Worm (Caenorhabditis elegans): ENCODE results near the gene srm-6.
A peak's percentile ranks its signal among the peaks of the same experiment; 100 is the strongest.
"Not testable (repeated sequence)": the region's sequence is repeated elsewhere in the genome, so short reads cannot be mapped to it uniquely, and the experiment has no call there.

srm-6 gene

DNA sequence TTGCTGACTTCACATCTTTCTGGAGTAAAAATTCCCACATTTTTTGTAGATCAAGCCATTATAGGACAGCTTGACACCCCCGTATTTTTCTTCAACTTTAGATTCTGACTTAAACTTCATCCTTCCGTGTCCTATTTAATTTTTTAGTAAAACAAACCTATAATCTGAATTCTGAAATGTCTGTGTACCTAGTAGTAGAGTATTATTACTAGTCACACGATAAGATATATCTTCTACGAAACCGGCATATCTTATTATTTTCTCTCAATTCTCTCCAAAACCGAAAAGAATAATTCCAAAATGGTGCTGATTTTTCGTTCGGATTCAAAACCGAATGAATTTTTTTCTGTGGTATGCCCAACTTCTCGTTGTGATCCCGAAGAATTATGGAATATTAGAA, 42.4 kb upstream of the srm-6 start, which contains the start of gene F14D7.9:
Gene F14D7.9 (plus strand): TSS at position 301 of the 400 bp plus-strand sequence.
- TF ChIP-seq odd-2 (tag; optimal IDR thresholded peaks at IDR 0.05): no peak
- TF ChIP-seq C38D4.7 (GFP tag; optimal IDR thresholded peaks at IDR 0.05): no peak
- no peak for TF ChIP-seq ceh-31 (tag; optimal IDR thresholded peaks at IDR 0.05)
- no peak for TF ChIP-seq ceh-30 (tag; optimal IDR thresholded peaks at IDR 0.05)
- TF ChIP-seq pha-2 (tag; optimal IDR thresholded peaks at IDR 0.05): no peak
- no peak for TF ChIP-seq pqm-1 (tag; optimal IDR thresholded peaks at IDR 0.05)
- TF ChIP-seq pat-9 (tag; optimal IDR thresholded peaks at IDR 0.05): no peak
- TF ChIP-seq madf-2 (tag; optimal IDR thresholded peaks at IDR 0.05): no peak
- TF ChIP-seq gmeb-2 (tag; optimal IDR thresholded peaks at IDR 0.05): no peak

DNA sequence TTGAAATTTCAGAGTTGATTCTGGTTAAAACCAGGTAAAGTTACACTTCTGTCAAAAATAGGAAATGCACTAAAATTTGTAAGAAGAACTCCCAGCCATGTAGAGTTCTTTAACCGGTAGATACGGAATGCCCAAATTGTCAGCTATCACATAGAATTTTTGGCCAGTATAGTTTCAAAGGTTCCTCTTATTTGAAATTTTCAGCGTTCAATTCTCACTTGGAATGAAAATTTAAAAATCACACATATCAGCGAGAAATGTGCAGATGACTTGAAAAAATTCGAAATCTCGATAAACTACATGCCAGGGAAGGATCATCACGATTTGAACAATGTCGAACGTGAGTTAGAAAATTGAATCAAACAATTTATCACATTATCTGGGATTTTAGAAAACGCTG, 40.3 kb upstream of the srm-6 start, which contains the start of gene F14D7.3:
Gene F14D7.3 (plus strand): TSS at position 301 of the 400 bp plus-strand sequence.
- TF ChIP-seq unc-55 (GFP tag; optimal IDR thresholded peaks at IDR 0.05): no peak
- no peak for TF ChIP-seq fkh-6 (tag; optimal IDR thresholded peaks at IDR 0.05)

DNA sequence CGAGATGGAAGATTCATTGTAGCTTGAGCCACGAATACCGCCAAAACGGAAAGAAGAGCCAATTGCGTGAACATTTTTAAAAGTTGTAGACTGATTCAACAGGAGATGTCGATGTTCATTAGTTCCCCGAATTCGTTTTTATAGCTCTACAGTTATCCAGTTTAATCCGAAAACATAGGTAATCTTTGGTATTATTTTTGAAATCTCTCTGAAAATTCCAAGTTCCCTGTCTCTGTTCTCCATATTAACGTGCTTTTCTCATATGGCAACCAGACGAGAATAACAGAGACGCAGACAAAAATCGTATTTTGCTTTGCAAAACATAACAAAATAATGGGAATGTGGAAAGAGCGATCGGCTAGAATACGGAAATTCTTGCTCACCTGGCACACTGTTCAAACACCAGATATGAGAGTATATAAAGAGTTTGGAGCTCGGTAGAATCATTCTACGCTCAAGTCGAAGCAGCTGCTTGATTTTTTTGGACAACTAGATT, 37.1 kb upstream of the srm-6 start, which contains the start of the genes spig-3 and F14D7.12:
Gene spig-3 (minus strand): TSS at position 101 of the 496 bp plus-strand sequence.
Gene F14D7.12 (plus strand): TSS at position 446 of the 496 bp plus-strand sequence.
- TF ChIP-seq unc-3 (GFP tag; conservative IDR thresholded peaks at IDR 0.05): no peak
- no peak for TF ChIP-seq unc-3 (tag; optimal IDR thresholded peaks at IDR 0.05)
- TF ChIP-seq pag-3 (tag; optimal IDR thresholded peaks at IDR 0.05; ENCODE audit: borderline replicate concordance): no peak
- TF ChIP-seq elt-2 (tag; optimal IDR thresholded peaks at IDR 0.05): no peak
- no peak for TF ChIP-seq syd-9 (tag; optimal IDR thresholded peaks at IDR 0.05)
- TF ChIP-seq sox-2 (GFP tag; IDR thresholded peaks at IDR 0.05): no peak
- TF ChIP-seq hlh-15 (tag; optimal IDR thresholded peaks at IDR 0.05): no peak
- no peak for TF ChIP-seq dve-1 (tag; optimal IDR thresholded peaks at IDR 0.05)
- no peak for TF ChIP-seq fkh-6 (tag; optimal IDR thresholded peaks at IDR 0.05)
- no peak for TF ChIP-seq tbx-2 (tag; optimal IDR thresholded peaks at IDR 0.05)
- TF ChIP-seq npax-4 (tag; optimal IDR thresholded peaks at IDR 0.05): no peak
- no peak for TF ChIP-seq nhr-232 (tag; optimal IDR thresholded peaks at IDR 0.05)
- no peak for TF ChIP-seq ama-1 (optimal IDR thresholded peaks at IDR 0.05)

DNA sequence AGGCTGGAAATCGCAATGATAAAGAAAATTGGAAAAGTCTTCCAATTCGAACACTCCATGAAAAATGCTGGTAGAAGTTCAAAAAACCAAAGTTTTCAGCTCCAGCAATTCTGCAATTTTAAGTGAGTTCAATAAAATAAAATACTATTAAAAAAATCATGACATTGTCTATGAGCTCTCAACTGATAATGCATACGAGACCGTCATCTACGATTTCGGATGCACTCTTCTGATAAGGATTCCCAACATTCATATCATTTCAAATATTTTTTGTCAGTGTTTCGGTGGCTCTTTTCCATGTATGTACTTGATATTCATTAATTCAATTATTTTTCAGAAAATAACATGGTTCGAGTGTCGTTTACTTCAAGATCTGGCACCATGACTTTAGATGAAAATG, 35.7 kb upstream of the srm-6 start, which contains the start of gene F14D7.6:
Gene F14D7.6 (plus strand): TSS at position 338 of the 400 bp plus-strand sequence.
- TF ChIP-seq elt-2 (tag; optimal IDR thresholded peaks at IDR 0.05) (peak; percentile 21), ztf-16 (tag; optimal IDR thresholded peaks at IDR 0.05) (no peak)

DNA sequence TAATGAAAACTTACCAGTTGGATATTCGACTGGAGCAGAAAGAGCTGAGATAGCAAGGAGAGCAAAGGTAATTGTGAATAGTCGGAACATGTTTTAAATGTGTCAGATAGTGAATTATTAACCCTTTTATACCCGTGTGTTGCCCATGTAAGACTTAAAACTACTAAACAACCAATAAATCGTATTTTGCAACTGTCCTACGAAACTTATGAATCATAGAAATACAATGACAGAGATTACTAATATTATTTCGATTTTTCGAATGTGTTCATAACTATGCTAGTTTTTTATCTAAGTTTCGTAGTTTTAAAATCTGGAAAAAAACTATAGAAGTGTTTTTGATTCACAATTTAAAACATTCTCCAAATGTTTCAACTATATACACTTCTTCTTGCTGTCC, 30.0 kb upstream of the srm-6 start, which contains the start of gene spig-4:
Gene spig-4 (minus strand): TSS at position 101 of the 400 bp plus-strand sequence.
- TF ChIP-seq ahr-1 (tag; optimal IDR thresholded peaks at IDR 0.05); unc-3 (GFP tag; conservative IDR thresholded peaks at IDR 0.05); unc-3 (tag; optimal IDR thresholded peaks at IDR 0.05); mec-3 (tag; optimal IDR thresholded peaks at IDR 0.05; ENCODE audit: borderline replicate concordance): not testable (repeated sequence)

DNA sequence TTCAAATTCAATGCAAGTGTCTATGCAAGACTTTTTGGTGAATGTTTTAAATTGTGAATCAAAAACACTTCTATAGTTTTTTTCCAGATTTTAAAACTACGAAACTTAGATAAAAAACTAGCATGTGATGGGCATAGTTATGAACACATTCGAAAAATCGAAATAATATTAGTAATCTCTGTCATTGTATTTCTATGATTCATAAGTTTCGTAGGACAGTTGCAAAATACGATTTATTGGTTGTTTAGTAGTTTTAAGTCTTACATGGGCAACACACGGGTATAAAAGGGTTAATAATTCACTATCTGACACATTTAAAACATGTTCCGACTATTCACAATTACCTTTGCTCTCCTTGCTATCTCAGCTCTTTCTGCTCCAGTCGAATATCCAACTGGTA, 28.6 kb upstream of the srm-6 start, which contains the start of gene spig-5:
Gene spig-5 (plus strand): TSS at position 301 of the 400 bp plus-strand sequence.
- not testable (repeated sequence) for TF ChIP-seq ttx-3, pax-1, dve-1 (tag; optimal IDR thresholded peaks at IDR 0.05)

DNA sequence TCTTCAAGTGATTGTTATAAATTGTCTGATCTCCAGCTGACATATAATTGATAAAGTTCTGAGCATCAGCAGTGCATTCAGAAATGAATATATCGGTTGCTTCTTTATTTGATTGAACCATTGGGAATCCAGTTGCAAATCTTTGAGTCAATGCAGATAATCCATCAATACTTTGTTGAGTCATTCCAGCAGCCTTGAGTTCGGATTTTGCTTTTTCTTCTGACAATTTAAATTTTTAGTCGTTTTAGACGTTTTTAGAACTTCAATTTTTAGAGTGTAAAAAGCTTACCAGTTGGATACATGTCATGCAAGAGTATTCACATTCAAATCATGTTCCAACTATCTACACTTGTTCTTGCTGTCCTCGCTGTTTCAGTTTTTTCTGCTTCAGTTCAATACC, 27.1 kb upstream of the srm-6 start, which contains the start of gene F14D7.14:
Gene F14D7.14 (plus strand): TSS at position 301 of the 400 bp plus-strand sequence.
- TF ChIP-seq syd-9, pros-1, ceh-48 (tag; optimal IDR thresholded peaks at IDR 0.05): not testable (repeated sequence)
